Fruit fly (Drosophila melanogaster): ENCODE measurements around the gene CG32112.
A peak's percentile ranks its signal among the peaks of the same experiment; 100 is the strongest.

CG32112 gene

DNA sequence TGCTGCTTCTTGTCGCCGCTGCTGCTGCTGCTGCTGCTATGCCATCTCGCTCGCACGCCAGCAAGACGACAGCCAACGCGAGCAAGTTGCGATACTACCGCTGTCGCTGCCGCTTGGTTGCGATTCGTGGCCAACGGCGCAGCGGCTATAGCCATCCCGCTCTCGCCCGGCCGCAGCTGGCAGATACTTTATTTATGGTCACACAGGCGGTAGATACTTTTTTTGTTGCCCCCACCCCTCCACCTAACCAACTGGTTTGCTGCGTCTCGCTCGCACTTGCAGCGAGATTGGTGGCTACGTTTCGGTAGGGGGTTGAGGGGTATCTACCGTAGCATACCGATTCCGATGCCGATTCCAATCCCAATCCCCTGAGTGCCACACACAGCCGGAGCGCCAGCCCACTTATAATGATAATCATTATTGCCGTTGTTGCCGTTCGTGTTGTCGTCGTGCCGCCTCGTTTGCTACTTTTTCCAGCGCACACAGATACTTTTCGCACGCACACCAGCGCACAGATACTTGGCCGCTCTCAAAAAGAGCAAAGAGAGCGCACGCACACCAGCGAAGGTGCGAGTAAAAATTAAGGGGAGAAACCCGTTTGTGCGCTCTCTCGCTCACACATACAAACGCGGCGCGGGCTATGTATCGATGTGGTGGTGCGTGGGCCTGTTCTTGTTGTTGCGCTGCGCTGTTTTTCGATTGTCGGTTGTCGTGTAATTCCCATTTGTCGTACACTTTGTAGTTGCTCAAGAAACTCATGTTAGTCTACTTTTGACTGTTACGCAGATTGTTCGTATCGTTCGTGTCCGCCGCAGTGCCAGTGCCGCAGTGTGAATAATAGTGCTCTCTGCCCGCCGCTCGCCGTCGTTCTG lies 48.4 kb upstream of the CG32112 start, which contains the start of gene mirr (continued):
- TF ChIP-seq exex (tag; optimal IDR thresholded peaks at IDR 0.05) (peak; percentile 73), hkb (optimal IDR thresholded peaks at IDR 0.05) (no peak), hkb (GFP tag; IDR thresholded peaks at IDR 0.05) (no peak), CG12769 (tag; optimal IDR thresholded peaks at IDR 0.05) (peak; percentile 63), ase (GFP tag; IDR thresholded peaks at IDR 0.05) (no peak), odd (GFP tag; optimal IDR thresholded peaks at IDR 0.05) (peak; percentile 1), CG4282 (GFP tag; optimal IDR thresholded peaks at IDR 0.05) (no peak), CG12236 (GFP tag; optimal IDR thresholded peaks at IDR 0.05) (no peak), eve (GFP tag; optimal IDR thresholded peaks at IDR 0.05) (no peak), knrl (GFP tag; IDR thresholded peaks at IDR 0.05; ENCODE audit: partially characterized antibody) (no peak), zfh2 (GFP tag; optimal IDR thresholded peaks at IDR 0.05) (no peak), CG32772 (GFP tag; IDR thresholded peaks at IDR 0.05) (0 out of 2 replicates have a peak, but pooled peaks have one; percentile 13), Asciz (GFP tag; optimal IDR thresholded peaks at IDR 0.05) (no peak), Atf6 (GFP tag; IDR thresholded peaks at IDR 0.05) (no peak), HHEX (GFP tag; optimal IDR thresholded peaks at IDR 0.05) (no peak), Poxn (GFP tag; IDR thresholded peaks at IDR 0.05) (no peak), en (GFP tag; optimal IDR thresholded peaks at IDR 0.05) (no peak), row (GFP tag; IDR thresholded peaks at IDR 0.05) (no peak), prd (optimal IDR thresholded peaks at IDR 0.05) (no peak), prd (GFP tag; IDR thresholded peaks at IDR 0.05) (peak; percentile 34; the same call in 2 of the 3 replicates), ken (GFP tag; IDR thresholded peaks at IDR 0.05) (0 out of 3 replicates have a peak, but pooled peaks have one; percentile 3), CG15514 (GFP tag; optimal IDR thresholded peaks at IDR 0.05) (no peak), D19A (tag; optimal IDR thresholded peaks at IDR 0.05) (no peak), CG2202 (tag; optimal IDR thresholded peaks at IDR 0.05) (no peak), CG7987 (GFP tag; optimal IDR thresholded peaks at IDR 0.05) (no peak), CG5245 (GFP tag; optimal IDR thresholded peaks at IDR 0.05) (no peak), sqz (GFP tag; optimal IDR thresholded peaks at IDR 0.05) (peak; percentile 86), Dp (GFP tag; optimal IDR thresholded peaks at IDR 0.05) (no peak), z (GFP tag; IDR thresholded peaks at IDR 0.05) (0 out of 3 replicates have a peak, but pooled peaks have one; percentile 29), Hand (GFP tag; optimal IDR thresholded peaks at IDR 0.05) (no peak), CG12659 (GFP tag; optimal IDR thresholded peaks at IDR 0.05) (no peak), cas (GFP tag; IDR thresholded peaks at IDR 0.05) (no peak), CG30020 (tag; optimal IDR thresholded peaks at IDR 0.05) (no peak), Deaf1 (tag; optimal IDR thresholded peaks at IDR 0.05) (peak; percentile 99), CG15479 (GFP tag; optimal IDR thresholded peaks at IDR 0.05) (peak; percentile 63), pum (GFP tag; optimal IDR thresholded peaks at IDR 0.05) (no peak), org-1 (GFP tag; optimal IDR thresholded peaks at IDR 0.05) (no peak), bcd (GFP tag; optimal IDR thresholded peaks at IDR 0.05) (no peak), kah (GFP tag; optimal IDR thresholded peaks at IDR 0.05) (no peak), Chrac-16 (GFP tag; optimal IDR thresholded peaks at IDR 0.05) (no peak), bab2 (GFP tag; optimal IDR thresholded peaks at IDR 0.05) (no peak), slou (GFP tag; optimal IDR thresholded peaks at IDR 0.05) (no peak), CG6175 (GFP tag; IDR thresholded peaks at IDR 0.05) (peak; percentile 97), Mad (GFP tag; optimal IDR thresholded peaks at IDR 0.05) (no peak), CG8290 (GFP tag; optimal IDR thresholded peaks at IDR 0.05) (no peak), CG8290 (tag; optimal IDR thresholded peaks at IDR 0.05) (no peak), CG18262 (tag; optimal IDR thresholded peaks at IDR 0.05) (no peak), kni (GFP tag; optimal IDR thresholded peaks at IDR 0.05) (peak; percentile 97), CG3838 (GFP tag; optimal IDR thresholded peaks at IDR 0.05) (no peak), CkIIα-i1 (GFP tag; IDR thresholded peaks at IDR 0.05) (no peak), CG9215 (GFP tag; IDR thresholded peaks at IDR 0.05) (no peak)
